Worm (Caenorhabditis elegans): Measurements from ENCODE around the gene Y62H9A.11.

ce11 chrX:11875260-11875659 lies 31.9 kb downstream of the Y62H9A.11 start, which contains the start of gene Y62H9A.1:
- TF ChIP-seq M03D4.4 (tag; optimal IDR thresholded peaks at IDR 0.05) = no peak
- no peak for TF ChIP-seq nhr-28 (tag; optimal IDR thresholded peaks at IDR 0.05)
- TF ChIP-seq elt-3 (tag; optimal IDR thresholded peaks at IDR 0.05) = no peak
- TF ChIP-seq nhr-12 (tag; optimal IDR thresholded peaks at IDR 0.05) = no peak
- TF ChIP-seq nhr-76 (tag; optimal IDR thresholded peaks at IDR 0.05) = no peak
- TF ChIP-seq sem-2 (GFP tag; optimal IDR thresholded peaks at IDR 0.05) = no peak
